Fruit fly (Drosophila melanogaster): ENCODE measurements around the gene CG33159.
A peak's percentile ranks its signal among the peaks of the same experiment; 100 is the strongest.

CG33159 gene

DNA sequence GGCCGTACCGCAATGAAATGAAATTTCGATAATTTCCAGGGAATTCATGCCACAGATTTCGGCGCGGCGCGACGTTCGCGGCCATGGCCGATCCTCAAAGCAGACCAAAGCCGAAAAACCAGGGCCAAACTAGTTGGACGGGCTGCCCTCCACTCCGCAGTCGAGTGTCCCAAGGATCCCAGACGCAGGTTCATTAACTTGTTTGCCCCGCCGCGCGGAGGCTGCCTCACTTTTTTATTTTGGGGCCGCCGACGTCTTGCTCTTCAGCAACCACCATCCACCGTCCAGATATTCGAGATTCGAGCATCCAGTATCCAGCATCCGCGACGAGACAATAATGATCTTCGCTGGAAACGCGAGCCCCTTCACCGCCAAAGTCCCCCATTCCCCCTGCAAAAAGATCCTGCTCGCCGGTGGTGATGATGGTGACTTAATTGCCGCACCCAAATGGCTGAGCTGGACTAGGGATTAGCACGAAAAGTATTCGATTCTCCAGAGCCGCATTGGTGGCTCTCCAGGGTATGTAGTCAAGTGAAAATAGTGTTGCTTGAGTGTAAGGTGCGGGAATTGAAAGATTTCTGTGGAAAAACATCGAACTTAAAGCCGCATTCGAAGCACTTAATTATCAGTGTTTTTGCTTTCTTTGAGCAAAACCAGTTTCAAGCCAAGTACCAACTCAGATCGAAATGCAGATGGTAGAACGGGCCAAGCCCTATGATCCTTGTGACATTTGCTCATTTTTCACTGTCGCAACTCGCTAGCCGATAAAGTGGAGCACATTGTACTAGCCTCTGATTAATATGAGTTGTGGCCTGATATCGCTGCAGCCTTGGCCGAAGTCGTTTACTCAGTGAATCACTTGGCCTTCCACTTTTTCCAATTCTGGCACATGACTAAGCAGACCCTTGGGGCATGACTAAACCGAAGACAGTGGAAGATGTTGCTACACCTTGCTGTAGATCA, 38.2 kb upstream of the CG33159 start:
- TF ChIP-seq nom (GFP tag; optimal IDR thresholded peaks at IDR 0.05): peak; percentile 5
- TF ChIP-seq corto (GFP tag; optimal IDR thresholded peaks at IDR 0.05): peak; percentile 18
- TF ChIP-seq fu2 (GFP tag; optimal IDR thresholded peaks at IDR 0.05): no peak
- TF ChIP-seq CG12769 (tag; optimal IDR thresholded peaks at IDR 0.05): no peak
- no peak for TF ChIP-seq E2f1 (GFP tag; IDR thresholded peaks at IDR 0.05)
- peak; percentile 6 for TF ChIP-seq sens (GFP tag)
- TF ChIP-seq cwo (GFP tag; optimal IDR thresholded peaks at IDR 0.05): no peak
- TF ChIP-seq CG11696 (GFP tag; IDR thresholded peaks at IDR 0.05): no peak
- 0 out of 3 replicates have a peak, but pooled peaks have one; percentile 27 for TF ChIP-seq CG16813 (GFP tag; IDR thresholded peaks at IDR 0.05; ENCODE audit: partially characterized antibody)
- no peak for TF ChIP-seq her (GFP tag; optimal IDR thresholded peaks at IDR 0.05)

DNA sequence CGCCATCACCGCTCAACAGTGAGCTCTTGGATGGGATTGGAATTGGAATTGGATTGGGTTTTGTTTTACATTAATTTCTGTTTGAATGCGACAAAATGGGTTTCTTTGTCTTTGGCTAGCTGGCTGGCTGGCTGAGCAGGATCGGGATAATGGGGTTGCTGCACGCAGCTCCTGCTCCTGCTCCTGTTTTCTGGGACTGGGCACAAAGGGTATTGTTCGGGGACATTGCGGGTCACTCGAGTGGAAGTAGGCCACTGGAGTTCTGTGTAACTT, 37.1 kb upstream of the CG33159 start:
- TF ChIP-seq zfh1 (GFP tag; IDR thresholded peaks at IDR 0.05) (no peak), CG7963 (GFP tag; IDR thresholded peaks at IDR 0.05; ENCODE audit: partially characterized antibody) (0 out of 3 replicates have a peak, but pooled peaks have one; percentile 18), usp (GFP tag; optimal IDR thresholded peaks at IDR 0.05) (no peak), CG4617 (GFP tag; optimal IDR thresholded peaks at IDR 0.05; ENCODE audit: borderline replicate concordance) (no peak), gce (GFP tag; IDR thresholded peaks at IDR 0.05) (no peak), bsh (GFP tag; optimal IDR thresholded peaks at IDR 0.05) (no peak), dati (GFP tag; IDR thresholded peaks at IDR 0.05) (no peak), Sox100B (GFP tag; optimal IDR thresholded peaks at IDR 0.05) (no peak), CG17802 (tag; optimal IDR thresholded peaks at IDR 0.05) (no peak), crol (GFP tag; IDR thresholded peaks at IDR 0.05) (peak; percentile 66; the same call in 1 of the 2 replicates), B-H2 (GFP tag; optimal IDR thresholded peaks at IDR 0.05) (no peak), MTF-1 (GFP tag; optimal IDR thresholded peaks at IDR 0.05; ENCODE audit: borderline replicate concordance) (no peak), CG30403 (GFP tag; optimal IDR thresholded peaks at IDR 0.05) (no peak), YL-1 (GFP tag; optimal IDR thresholded peaks at IDR 0.05) (no peak), vnd (GFP tag; IDR thresholded peaks at IDR 0.05; ENCODE audit: partially characterized antibody) (0 out of 3 replicates have a peak, but pooled peaks have one; percentile 16)

DNA sequence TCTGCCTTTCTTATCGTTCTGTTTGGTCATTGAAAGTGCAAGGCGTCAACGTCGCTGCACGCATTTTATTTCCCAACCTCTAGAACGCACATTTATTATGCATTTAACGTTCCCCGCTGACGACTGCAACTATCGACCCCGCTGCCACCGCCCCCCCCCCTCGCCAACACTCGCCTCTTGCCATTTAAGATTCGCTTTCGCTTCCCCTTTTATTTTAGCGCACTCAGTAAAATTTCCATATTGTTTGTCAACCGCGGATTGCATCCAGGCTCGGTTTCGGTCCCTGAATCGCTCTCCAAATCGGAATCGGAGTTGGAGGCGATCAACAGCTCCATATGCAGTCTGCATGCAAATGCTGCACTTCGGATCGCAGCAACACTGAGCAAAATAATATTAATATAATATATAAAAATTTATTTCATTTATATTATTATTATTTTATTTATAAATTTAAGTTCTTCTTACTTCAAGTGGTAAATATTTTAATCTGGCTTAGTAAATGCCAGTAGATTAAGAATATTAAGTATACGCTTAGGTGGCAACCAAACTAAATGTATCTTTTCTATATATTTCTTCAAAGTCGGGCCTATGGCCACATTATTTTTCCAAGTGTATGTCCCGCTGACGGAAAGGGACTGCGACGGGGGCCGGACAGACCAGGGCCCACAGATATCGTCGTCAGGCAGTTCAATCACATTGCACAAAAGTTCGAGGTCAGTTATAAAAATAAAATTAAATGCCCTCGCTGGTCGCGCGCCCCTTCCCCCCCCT, 36.5 kb upstream of the CG33159 start:
- TF ChIP-seq CG10979 (tag; optimal IDR thresholded peaks at IDR 0.05): peak; percentile 34
- TF ChIP-seq sima (GFP tag; optimal IDR thresholded peaks at IDR 0.05): no peak
- TF ChIP-seq corto (GFP tag; optimal IDR thresholded peaks at IDR 0.05): peak; percentile 90
- peak; percentile 38 for TF ChIP-seq fd96Cb (tag; optimal IDR thresholded peaks at IDR 0.05)
- 0 out of 2 replicates have a peak, but pooled peaks have one; percentile 30 for TF ChIP-seq seq (GFP tag; IDR thresholded peaks at IDR 0.05)
- peak; percentile 40 for TF ChIP-seq CG13424 (tag; optimal IDR thresholded peaks at IDR 0.05)
- no peak for TF ChIP-seq jing (GFP tag; optimal IDR thresholded peaks at IDR 0.05)
- TF ChIP-seq bsh (GFP tag; optimal IDR thresholded peaks at IDR 0.05): peak; percentile 66 to 92
- peak; percentile 25; the same call in 2 of the 3 replicates for TF ChIP-seq row (GFP tag; IDR thresholded peaks at IDR 0.05)
- no peak for TF ChIP-seq Hsf (GFP tag; optimal IDR thresholded peaks at IDR 0.05)
- 0 out of 2 replicates have a peak, but pooled peaks have one; percentile 11 for TF ChIP-seq Ptx1 (GFP tag; IDR thresholded peaks at IDR 0.05)
- no peak for TF ChIP-seq bbx (GFP tag; IDR thresholded peaks at IDR 0.05; ENCODE audit: partially characterized antibody)
- TF ChIP-seq Antp (GFP tag; optimal IDR thresholded peaks at IDR 0.05): no peak
- TF ChIP-seq dpn (GFP tag; optimal IDR thresholded peaks at IDR 0.05): peak in 1 of 2 experiments; percentile 31
- peak; percentile 29 for TF ChIP-seq az2 (GFP tag; optimal IDR thresholded peaks at IDR 0.05)
- TF ChIP-seq Sox102F (GFP tag; optimal IDR thresholded peaks at IDR 0.05): peak; percentile 70
- no peak for TF ChIP-seq pnt (GFP tag; optimal IDR thresholded peaks at IDR 0.05)
- no peak for TF ChIP-seq unc-4 (GFP tag; IDR thresholded peaks at IDR 0.05; ENCODE audit: partially characterized antibody)
- no peak for TF ChIP-seq Jarid2 (GFP tag; optimal IDR thresholded peaks at IDR 0.05)
- peak; percentile 41; the same call in 1 of the 2 replicates for TF ChIP-seq CG10366 (GFP tag; IDR thresholded peaks at IDR 0.05)
- TF ChIP-seq crol (GFP tag; IDR thresholded peaks at IDR 0.05): peak; percentile 70
- TF ChIP-seq Xbp1 (GFP tag; optimal IDR thresholded peaks at IDR 0.05): peak; percentile 12
